Fruit fly (Drosophila melanogaster) whole organism, larva: Measurements from ENCODE around the gene CG42692.

Source experiments
- noc ChIP-seq: fragments of 200-800 bp; sonication (Bioruptor generic); optimal IDR thresholded peaks from 3 replicates; lab custom pipeline; 2019; ENCODE audit warnings: missing biosample characterization, mild to moderate bottlenecking, missing genetic modification characterization, moderate library complexity

The CG42692 gene

DNA sequence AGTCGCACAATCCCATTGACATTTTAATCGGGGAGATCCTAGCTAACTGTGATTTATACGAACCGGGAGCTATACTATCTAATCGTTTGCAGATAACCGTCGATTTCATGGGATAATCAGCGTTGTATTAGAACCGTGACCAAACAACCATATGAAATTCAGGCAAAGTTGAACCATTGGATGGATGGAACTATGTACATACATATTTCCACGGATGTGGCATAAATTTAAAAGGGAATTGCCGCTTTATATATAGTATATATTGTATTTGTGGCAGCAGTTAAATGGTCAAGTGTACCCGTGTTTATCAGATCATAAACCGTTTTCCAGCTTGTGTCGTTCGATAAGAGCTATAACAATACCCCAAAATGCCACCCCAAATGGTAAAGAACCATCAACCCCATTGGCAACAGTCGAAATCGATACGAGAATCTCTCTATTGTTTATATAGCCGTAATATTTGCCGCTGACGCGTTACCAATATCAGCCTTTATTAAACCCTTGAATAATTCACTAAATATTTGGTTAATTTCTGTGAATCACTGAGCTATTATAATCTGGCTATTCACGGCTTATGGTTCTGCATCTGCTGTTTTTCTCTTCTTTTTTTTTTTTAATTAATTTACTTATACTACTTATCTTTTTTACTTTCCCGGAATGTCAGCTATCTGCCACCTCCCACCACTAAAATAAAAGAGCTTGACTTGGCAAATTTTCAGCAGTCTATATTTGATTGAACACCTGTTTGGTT lies 4.6 kb downstream of the CG42692 start, which contains the start of gene bgm:
TSS of gene bgm (plus strand) at position 701 of the 751 bp plus-strand sequence.
- no peak for TF ChIP-seq noc (tag; lab: Kevin White, UChicago)

DNA sequence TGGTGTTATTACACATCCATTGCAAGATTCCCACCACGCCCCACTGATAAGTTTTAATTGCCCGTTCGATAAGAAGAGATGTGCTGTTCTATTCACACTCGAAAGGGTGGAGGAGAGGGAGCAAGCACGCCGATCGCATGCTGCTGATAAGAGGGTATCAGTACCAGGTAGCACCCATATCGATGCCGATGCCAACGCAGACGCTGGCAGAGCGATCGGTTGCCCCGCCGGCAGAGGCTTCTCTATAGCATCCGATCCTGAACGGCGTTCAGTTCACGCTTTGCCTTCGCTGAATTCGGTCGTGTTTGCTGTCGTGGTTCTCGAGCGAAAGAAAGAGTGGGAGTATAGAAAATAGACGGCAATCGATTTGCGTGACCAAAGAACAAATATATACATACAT lies 5.6 kb downstream of the CG42692 start:
- TF ChIP-seq noc (tag; lab: Kevin White, UChicago), result peak; percentile 62

DNA sequence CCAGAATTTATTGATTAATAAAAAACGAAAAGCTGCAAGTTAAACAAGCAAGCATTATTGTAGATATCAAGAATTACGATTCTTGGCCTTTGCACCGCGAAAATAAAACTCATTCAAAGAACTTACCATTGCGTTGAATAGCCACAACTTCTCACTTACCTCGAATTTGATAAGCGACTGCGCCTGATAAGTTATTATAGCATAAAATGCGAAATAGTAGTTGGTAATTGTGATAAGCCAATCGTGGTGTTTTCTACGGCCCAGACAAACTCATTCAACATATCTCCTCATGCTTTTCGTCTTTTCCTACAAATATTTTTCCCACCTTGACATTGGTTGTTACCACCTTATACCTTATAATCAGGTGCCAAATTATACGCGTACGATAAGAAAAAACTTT lies 7.2 kb downstream of the CG42692 start:
- no peak for TF ChIP-seq noc (tag; lab: Kevin White, UChicago)

DNA sequence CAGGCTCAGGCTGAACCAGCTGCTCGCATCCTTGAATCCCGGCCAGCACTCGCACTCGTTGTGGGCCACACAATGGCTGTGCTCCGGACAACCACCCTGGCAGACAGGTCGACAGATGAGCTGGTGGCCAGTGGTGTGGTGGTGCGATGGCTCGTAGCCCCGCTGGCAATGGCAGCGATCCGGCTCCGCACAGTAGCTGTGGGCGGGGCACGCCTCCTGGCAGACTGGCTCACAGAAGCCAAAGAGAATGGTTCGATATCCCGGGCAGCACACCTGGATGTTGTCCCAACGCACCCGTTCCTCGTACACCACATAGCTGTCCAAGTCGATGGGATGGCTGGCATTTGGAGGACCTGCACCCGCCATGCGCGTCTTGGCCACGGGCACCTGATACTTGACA lies 11.8 kb downstream of the CG42692 start:
- TF ChIP-seq noc (tag; lab: Kevin White, UChicago), result no peak

DNA sequence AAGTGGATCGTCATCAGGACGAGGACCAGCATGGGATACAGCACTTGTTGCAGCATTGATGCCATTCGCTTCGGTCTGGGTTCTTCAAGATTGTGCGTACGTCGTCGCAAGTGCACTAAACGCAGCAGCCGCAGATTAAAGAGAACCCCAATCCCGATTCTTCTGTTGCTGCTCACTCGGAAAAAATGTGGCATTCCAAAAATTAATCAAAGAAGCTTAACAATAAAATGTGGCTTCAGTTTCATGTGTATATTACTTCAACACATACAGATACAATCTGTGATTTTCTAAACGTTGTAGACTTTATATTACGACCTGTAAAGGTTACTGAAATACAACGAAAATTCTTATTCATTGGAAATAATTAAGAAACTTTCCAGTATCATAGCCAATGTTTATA lies 12.2 kb downstream of the CG42692 start, which contains the start of gene NimC3:
TSS of gene NimC3 (minus strand) at position 101 of the 400 bp plus-strand sequence.
- no peak for TF ChIP-seq noc (tag; lab: Kevin White, UChicago)

DNA sequence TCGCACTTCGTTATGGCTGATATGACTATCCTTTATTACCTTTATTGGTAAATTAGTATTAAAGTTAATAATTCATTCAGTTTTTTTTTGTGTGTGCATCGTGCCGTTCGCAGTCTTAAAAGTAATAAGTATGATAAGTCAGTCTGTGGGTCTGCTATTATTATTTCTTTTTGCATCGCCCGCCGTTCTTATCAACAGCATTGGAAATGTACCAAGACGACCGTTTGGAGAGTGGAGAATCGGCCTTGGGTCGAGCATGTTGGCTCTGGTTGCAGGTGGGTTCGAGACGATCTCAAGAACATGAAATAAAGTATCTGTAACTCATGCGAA lies 12.6 kb downstream of the CG42692 start:
- TF ChIP-seq noc (tag; lab: Kevin White, UChicago), result no peak

DNA sequence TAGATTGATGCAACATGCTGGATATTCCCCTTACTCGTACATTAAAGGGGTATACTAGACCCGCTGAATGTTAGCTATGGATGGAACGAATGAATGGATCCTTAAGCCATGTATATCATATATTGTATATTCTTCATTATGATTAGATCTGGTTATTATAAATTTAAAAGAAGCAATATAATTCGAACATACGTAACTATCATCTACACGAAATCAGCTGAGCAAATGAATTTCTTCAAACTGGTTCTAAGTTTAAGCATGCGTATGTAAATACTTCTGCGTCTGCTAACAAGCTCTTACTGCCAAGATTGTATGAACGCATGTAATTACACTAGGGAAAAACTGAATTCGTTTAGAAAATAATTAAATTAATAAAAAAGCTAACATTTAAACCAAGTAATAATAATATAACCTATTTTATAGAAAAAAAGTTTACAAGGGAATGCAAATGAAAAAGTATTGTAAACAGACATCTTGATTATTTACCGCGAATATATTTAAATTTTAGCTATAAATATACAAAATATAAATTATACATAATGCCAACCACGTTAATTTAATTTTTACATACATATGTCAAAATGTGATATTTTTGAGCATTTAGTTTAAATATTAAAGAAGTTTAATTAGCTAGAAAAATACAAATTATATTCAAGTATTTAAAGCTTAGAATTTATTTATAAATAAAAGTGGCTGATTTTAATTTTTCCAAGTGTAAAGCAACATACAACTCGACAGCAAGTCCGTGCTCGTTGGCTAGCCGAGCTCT lies 13.2 kb downstream of the CG42692 start:
- TF ChIP-seq noc (tag; lab: Kevin White, UChicago), result peak; percentile 44

DNA sequence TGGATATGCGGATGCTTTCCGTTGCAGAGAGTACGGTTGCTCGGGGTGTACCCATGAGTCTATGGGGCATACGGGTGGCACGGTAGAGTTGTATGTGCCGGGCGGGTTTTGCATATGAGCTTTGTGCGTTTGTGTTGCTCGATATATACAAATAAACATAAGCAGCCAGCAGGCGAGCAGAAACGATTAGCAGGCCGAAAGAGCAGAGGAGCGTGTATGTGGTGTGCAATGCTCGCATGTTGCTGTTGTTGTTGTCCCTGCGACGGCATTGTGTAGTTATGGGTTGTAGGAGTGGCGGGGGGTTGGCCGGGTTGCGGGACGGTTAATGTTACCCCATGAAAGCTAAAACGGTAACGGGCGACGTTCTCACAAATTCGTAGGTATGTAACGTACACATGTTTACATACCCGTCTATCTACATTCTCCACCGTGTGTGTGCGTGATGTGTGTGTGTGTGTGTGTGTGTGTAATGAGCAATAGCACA lies 13.8 kb downstream of the CG42692 start:
- no peak for TF ChIP-seq noc (tag; lab: Kevin White, UChicago)

DNA sequence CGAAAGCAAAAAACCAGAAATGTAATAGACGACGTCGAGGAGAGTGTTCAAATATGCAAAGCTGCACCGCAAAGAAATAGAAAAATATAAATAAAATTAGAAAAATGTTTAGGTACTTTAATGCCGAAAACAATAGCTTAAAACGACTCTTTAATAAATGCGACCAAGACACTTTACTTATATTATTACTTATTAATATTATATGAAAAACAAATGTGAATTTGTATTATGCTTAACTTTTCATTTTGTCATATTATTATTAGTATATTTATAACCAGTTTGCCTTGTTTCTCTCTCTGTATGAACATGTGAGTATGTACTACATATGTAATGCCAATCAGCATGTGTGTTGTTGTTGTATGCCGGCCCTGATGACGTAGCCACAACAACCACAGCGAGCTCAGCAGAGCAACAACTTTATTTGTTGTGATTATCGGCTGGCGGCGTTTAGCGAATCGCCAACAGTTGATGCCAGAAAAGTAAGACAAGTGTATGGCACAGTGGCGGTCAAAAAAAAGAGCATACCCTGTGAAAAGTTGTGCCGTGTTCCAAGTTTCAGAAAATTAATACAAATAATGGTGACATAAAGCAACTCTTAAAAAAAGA lies 14.3 kb downstream of the CG42692 start:
- peak; percentile 85 for TF ChIP-seq noc (tag; lab: Kevin White, UChicago)

DNA sequence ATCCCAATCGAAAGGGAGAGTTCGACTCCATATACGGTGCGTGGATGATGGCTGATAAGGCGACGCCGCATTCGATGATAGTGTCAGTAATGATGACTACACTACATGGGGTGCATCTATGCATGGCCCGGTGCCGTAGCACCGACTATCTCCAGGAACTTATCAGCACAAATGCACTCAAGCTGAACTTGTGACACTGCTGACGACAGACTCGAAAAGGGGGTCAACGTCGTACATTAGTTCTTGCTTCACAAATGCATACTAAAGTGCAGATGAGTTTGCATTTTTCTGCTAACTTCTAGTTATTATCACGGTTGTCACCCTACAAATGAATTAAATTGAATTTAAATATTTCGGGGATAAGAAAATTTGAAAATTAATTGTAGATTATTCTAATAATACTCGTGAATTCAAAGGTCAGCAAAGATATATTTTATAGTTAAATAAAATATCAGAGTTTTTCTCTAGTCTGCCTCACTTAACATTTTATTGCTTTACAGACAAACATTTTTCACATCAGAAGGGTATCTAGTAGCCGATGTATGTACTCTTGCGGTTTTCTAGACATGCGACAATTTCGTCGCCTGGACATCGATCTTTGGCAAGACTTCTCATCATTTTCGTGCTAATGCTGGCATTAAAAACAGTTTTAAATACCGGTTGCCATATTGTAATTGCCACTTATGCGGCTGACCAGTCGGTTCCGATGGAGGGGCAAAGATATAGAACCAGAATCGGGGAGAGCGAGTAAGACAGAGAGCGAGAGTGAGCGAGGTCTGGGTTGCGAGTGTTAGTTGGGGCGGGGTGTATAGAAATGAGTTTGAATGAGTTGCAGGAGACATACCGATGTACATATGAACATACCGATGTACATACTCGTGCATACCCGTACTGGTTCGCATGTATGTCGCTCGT lies 15.5 kb downstream of the CG42692 start:
- TF ChIP-seq noc (tag; lab: Kevin White, UChicago), result no peak

DNA sequence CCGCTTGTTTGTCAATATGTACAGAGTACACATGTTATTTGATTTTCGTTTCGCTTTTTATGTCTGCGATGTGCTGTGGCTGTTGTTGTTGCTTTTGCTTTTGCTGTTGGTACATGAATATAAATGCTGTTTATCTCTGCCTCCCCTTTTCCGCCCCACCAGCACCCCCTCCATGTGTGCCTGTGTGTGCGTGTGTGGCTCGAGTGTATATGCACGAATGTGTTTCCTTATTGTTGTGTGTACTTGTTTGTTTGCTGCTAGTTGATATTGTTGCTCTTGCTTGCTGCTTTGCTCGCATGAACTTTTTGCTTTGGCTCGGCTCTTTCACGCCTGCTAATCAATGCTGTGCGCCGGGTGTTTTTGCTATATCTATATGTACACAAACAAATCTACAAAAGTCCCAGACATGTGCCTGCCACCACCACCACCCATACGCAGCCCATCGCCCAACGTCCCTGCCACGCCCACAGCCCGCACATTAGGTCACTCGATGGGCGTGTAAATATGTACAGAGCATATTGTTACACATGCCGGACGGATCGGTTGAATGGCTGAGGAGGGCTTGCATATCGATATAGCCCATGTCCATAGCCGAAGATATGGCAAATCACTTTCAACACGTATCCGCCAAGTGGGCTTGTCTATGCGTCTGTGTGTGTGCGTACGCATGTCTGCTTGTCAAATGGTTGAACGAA lies 16.3 kb downstream of the CG42692 start:
- TF ChIP-seq noc (tag; lab: Kevin White, UChicago), result peak; percentile 95

DNA sequence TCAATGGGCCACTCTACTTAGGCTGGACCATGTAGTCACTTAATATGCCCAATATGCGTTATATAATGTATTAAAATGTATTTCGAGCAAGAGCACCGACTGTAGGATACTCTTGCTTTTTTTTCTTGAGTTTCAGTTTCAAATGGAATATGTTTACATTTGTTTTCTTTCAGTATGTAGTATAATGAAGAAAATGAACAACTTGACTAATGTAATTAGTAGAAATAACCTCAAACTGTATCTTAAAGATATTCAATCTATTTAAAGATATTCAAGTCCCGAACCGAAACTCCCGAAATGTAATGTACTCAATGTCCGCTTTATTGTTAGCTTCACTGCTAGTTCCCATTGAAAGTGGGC lies 16.8 kb downstream of the CG42692 start:
- peak; percentile 2 for TF ChIP-seq noc (tag; lab: Kevin White, UChicago)

DNA sequence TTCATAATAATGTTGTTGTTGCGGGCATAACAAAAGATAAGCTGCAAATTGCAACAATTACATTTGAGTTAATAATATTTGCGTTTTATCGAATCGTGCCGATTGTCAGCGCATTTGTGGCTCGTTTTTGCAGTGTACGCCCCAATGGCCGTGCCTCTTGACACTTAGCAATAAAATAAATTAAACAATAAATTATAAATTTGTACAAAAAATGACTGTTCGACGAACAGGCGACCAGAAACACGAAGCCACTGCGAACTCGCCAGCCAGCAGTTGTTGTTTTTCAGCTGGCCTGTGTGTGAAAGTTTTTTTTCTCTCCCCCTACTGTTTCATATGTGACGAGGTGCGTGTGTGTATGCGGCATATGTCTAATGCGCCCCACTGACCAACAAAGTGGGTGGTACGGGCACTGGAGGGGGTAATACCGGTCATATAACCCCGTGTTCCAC lies 17.6 kb downstream of the CG42692 start:
- TF ChIP-seq noc (tag; lab: Kevin White, UChicago), result no peak

DNA sequence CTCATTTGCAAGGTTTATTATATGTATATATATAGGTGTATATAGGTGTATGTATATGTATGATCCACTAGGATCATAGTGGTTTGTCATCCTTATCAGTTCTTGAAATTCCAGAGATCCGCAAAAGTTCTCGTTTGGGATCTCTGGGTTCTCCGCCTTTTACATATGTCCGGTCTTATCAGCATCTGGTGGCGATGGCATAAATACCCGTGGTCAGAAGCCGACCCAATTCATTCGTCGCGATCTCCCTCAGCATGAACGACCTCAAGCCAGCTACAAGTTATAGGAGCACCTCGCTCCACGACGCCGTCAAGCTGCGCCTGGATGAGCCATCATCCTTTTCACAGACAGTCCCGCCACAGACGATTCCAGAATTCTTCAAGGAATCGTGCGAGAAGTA lies 18.9 kb downstream of the CG42692 start, which contains the start of gene hll:
TSS of gene hll (plus strand) at position 224 of the 400 bp plus-strand sequence.
- no peak for TF ChIP-seq noc (tag; lab: Kevin White, UChicago)
